Worm (Caenorhabditis elegans): Measurements from ENCODE around the gene K12H4.3.

K12H4.3 gene

DNA sequence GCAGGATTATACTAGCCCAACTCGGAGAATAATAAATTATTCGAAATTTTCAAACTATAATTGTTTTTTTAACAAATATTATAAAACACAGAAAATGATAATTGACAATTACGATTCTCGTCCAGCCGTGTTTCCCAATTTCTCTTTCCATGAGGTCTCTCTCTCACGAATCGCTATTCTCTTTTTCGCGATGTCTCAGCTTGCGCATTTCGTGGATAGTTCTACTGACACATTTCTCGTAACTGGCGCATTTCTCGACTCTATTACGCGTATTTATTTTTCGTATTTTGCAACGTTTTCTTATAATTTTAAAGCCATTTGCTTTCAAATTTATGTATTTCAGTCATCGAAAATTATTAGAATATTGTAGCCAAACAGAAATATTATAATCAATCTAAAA, 2.0 kb upstream of the K12H4.3 start (continued):
- peak; percentile 97 for TF ChIP-seq rcor-1 (GFP tag; IDR thresholded peaks at IDR 0.05)

DNA sequence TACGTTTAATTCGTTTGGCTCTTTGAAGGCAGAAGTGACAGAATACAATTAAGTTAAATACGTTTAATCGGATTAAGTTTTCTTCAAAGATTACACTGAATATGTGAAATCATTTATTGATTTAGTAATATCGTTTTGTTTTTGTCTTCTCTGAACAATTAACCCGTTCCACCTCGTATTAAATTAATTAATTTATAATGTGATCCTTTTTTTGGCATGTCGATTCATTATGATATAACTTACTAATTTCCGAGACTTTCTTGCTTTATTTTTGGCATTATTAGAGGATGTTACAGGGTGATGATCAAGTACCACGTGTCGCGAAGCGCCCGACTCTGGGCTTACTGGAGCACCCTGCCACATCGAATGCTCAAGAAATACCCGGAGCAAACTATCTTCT, 1.6 kb upstream of the K12H4.3 start, which contains the start of gene K12H4.5:
Gene K12H4.5 (plus strand): TSS at position 301 of the 400 bp plus-strand sequence.
- TF ChIP-seq sdz-38 (tag; optimal IDR thresholded peaks at IDR 0.05) (no peak), nhr-80 (tag; optimal IDR thresholded peaks at IDR 0.05) (no peak), hlh-12 (tag; optimal IDR thresholded peaks at IDR 0.05) (no peak), pbrm-1 (GFP tag; IDR thresholded peaks at IDR 0.05) (no peak)

DNA sequence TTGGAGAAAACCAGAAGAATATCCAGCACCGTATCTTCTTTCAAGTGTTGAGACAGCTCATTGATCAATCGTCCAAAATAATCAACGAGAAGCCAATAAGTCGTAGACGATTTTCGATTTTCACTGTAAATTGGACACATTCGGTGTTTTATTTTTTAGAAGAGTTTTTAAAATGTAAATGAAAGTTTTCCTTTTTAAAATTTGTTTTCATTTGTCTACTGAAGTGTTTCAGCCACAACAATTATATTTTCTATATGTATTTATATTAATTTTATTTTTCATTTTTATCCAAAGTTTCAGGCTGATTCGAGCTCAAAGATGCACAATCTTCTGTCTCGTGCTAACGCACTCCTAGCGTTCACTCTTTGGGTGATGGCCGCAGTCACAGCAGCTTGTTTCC, 1.1 kb upstream of the K12H4.3 start, which contains the start of gene spcs-3:
Gene spcs-3 (plus strand): TSS at position 301 of the 400 bp plus-strand sequence.
- TF ChIP-seq F23B12.7 (tag; optimal IDR thresholded peaks at IDR 0.05; ENCODE audit: insufficient read depth) (no peak), B0336.3 (GFP tag; IDR thresholded peaks at IDR 0.05) (0 out of 2 replicates have a peak, but pooled peaks have one; percentile 22)

DNA sequence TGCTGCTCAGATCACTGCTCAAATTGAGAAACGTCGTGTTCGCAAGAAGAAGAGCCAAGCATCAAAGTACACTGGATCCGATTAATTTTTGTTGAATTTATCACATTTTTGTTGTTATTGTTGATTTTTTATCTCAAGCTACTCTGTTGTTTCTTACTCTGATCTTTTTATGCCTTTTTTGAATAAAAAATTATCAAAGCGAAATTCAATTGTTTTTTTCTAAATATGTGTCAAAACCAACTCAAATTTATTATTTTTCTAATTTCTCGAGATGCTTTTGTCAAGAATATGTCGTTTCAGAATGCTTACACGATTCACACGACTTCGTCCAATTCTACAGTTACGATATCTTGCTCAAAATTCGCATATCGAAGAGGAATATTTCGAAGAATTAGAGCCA, 1.6 kb downstream of the K12H4.3 start, which contains the start of gene K12H4.2:
Gene K12H4.2 (plus strand): TSS at position 301 of the 400 bp plus-strand sequence.
- no peak for TF ChIP-seq hmg-20 (GFP tag; IDR thresholded peaks at IDR 0.05)
- no peak for TF ChIP-seq ccch-3 (GFP tag; optimal IDR thresholded peaks at IDR 0.05)
- no peak for TF ChIP-seq Y56A3A.18 (GFP tag; IDR thresholded peaks at IDR 0.05)
- no peak for TF ChIP-seq efl-1 (GFP tag; optimal IDR thresholded peaks at IDR 0.05)
- TF ChIP-seq lin-26 (GFP tag; IDR thresholded peaks at IDR 0.05): no peak
- TF ChIP-seq madf-3 (GFP tag; IDR thresholded peaks at IDR 0.05): no peak
- no peak for TF ChIP-seq lag-1 (GFP tag; IDR thresholded peaks at IDR 0.05)

DNA sequence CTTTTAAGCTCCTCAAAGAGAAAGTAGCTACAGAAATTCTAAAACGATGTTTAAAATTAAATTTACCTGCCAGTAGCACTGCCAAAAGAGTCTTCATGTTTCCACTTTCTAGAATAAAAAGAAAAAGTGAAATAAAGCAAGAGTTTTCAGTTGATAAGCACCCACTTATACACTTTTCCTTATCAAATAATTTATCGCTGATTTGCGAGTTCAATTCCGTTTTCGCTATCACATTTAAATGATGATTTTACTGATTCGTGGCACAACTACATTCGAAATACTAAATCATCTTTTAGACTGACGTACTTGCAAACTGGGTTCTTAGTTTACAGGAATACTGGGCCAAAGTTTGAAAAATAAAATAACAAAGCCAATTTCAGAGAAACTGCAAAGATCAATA, 5.1 kb downstream of the K12H4.3 start, which contains the start of gene K12H4.7:
Gene K12H4.7 (minus strand): TSS at position 138 of the 400 bp plus-strand sequence.
- no peak for TF ChIP-seq lsy-27 (tag; optimal IDR thresholded peaks at IDR 0.05; ENCODE audit: borderline replicate concordance, insufficient read depth)
- no peak for TF ChIP-seq ztf-3 (GFP tag; optimal IDR thresholded peaks at IDR 0.05)
- no peak for TF ChIP-seq dpl-1 (GFP tag; optimal IDR thresholded peaks at IDR 0.05)
- TF ChIP-seq lin-26 (GFP tag; IDR thresholded peaks at IDR 0.05): no peak
- TF ChIP-seq hlh-26 (GFP tag; conservative IDR thresholded peaks at IDR 0.05): no peak
- TF ChIP-seq snpc-3.4 (tag; optimal IDR thresholded peaks at IDR 0.05): no peak
- TF ChIP-seq bed-1 (GFP tag; IDR thresholded peaks at IDR 0.05): no peak
- TF ChIP-seq nhr-80 (tag; optimal IDR thresholded peaks at IDR 0.05): peak; percentile 64
- peak; percentile 31 for TF ChIP-seq ets-4 (GFP tag; optimal IDR thresholded peaks at IDR 0.05)
- TF ChIP-seq ZK185.1 (tag; optimal IDR thresholded peaks at IDR 0.05; ENCODE audit: poor library complexity, severe bottlenecking): no peak
- no peak for TF ChIP-seq F39B2.1 (GFP tag; IDR thresholded peaks at IDR 0.05)
- no peak for TF ChIP-seq ceh-27 (GFP tag; optimal IDR thresholded peaks at IDR 0.05)
- TF ChIP-seq F49E8.2 (tag; optimal IDR thresholded peaks at IDR 0.05; ENCODE audit: insufficient read depth): no peak
- no peak for TF ChIP-seq ztf-22 (GFP tag; optimal IDR thresholded peaks at IDR 0.05)
- TF ChIP-seq let-607 (tag; optimal IDR thresholded peaks at IDR 0.05): peak; percentile 6 to 61
- TF ChIP-seq mxl-1 (tag; optimal IDR thresholded peaks at IDR 0.05): no peak
- TF ChIP-seq rpc-1 (optimal IDR thresholded peaks at IDR 0.05): no peak
- no peak for TF ChIP-seq rpc-1 (tag; optimal IDR thresholded peaks at IDR 0.05)
- no peak for TF ChIP-seq zfh-2 (GFP tag; conservative IDR thresholded peaks at IDR 0.05)
- no peak for TF ChIP-seq C06A6.2 (GFP tag; conservative IDR thresholded peaks at IDR 0.05)
